Fruit fly (Drosophila melanogaster): ENCODE results near the gene CG42583.
"Not testable (repeated sequence)": the region's sequence is repeated elsewhere in the genome, so short reads cannot be mapped to it uniquely, and the experiment has no call there.

DNA sequence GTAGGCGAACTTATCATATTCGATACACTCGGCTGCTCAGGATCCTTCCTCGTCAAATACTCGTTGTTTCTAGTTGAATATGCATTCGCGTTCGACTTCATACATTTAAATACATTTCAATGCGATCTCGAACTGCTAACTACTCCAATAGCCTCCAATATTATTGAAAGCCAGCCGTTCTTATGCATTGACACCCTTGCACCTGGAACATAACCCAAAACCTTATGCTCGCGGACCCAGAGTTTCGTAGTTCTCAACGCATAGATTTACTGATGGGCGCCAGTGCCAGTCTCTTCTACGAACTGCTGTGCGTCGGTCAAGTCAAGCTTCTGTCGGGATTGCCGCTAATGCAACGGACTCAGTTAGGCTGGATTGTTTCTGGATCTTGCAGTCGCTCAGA lies 43.2 kb upstream of the CG42583 start, which contains the start of gene CG42581:
- TF ChIP-seq rgr (GFP tag; optimal IDR thresholded peaks at IDR 0.05); h (GFP tag; optimal IDR thresholded peaks at IDR 0.05); Hr83 (GFP tag; optimal IDR thresholded peaks at IDR 0.05; ENCODE audit: poor library complexity, severe bottlenecking); dsf (GFP tag; optimal IDR thresholded peaks at IDR 0.05; ENCODE audit: borderline replicate concordance); brk (GFP tag; optimal IDR thresholded peaks at IDR 0.05); OdsH (GFP tag; optimal IDR thresholded peaks at IDR 0.05); Vsx2 (GFP tag; optimal IDR thresholded peaks at IDR 0.05; ENCODE audit: partially characterized antibody); dl (GFP tag; optimal IDR thresholded peaks at IDR 0.05; ENCODE audit: insufficient read depth in 1 of 2, partially characterized antibody in 2 of 2): not testable (repeated sequence)

Measured in whole organism, wandering third instar larva.